Fruit fly (Drosophila melanogaster) whole organism, prepupa: ENCODE measurements around the gene CG14866.

ENCODE experiments used
- CG10631 ChIP-seq: fragments of 200-800 bp; sonication (Bioruptor generic); optimal IDR thresholded peaks from 2 replicates; lab custom pipeline; 2016; ENCODE audit warnings: missing biosample characterization, missing genetic modification characterization
- CG11294 ChIP-seq: fragments of 200-800 bp; sonication (Bioruptor generic); IDR thresholded peaks from 2 replicates; pipeline ENCODE4 v1.3.6; 2022; ENCODE audit warnings: missing biosample characterization, missing genetic modification characterization
- CG11902 ChIP-seq: fragments of 200-800 bp; sonication (Bioruptor generic); optimal IDR thresholded peaks from 3 replicates; lab custom pipeline; 2016; ENCODE audit warnings: missing biosample characterization, missing genetic modification characterization
- CG1621 ChIP-seq: fragments of 200-800 bp; sonication (Bioruptor generic); optimal IDR thresholded peaks from 3 replicates; lab custom pipeline; 2018; ENCODE audit warnings: missing biosample characterization, mild to moderate bottlenecking, missing genetic modification characterization
- CG16779 ChIP-seq: fragments of 200-800 bp; sonication (Bioruptor generic); optimal IDR thresholded peaks from 3 replicates; lab custom pipeline; 2017; ENCODE audit warnings: missing biosample characterization, mild to moderate bottlenecking, missing genetic modification characterization
- CG3032 ChIP-seq: fragments of 200-800 bp; optimal IDR thresholded peaks from 2 replicates; lab custom pipeline; 2019; ENCODE audit warnings: missing biosample characterization, mild to moderate bottlenecking, missing genetic modification characterization, moderate library complexity
- CG34406 ChIP-seq: fragments of 200-800 bp; sonication (Bioruptor generic); optimal IDR thresholded peaks from 3 replicates; lab custom pipeline; 2016; ENCODE audit warnings: missing biosample characterization, missing genetic modification characterization
- CG3919 ChIP-seq: fragments of 200-800 bp; sonication (Bioruptor generic); optimal IDR thresholded peaks from 3 replicates; lab custom pipeline; 2016; ENCODE audit warnings: missing biosample characterization, missing genetic modification characterization
- CG6276 ChIP-seq: fragments of 200-800 bp; sonication (Bioruptor generic); optimal IDR thresholded peaks from 2 replicates; lab custom pipeline; 2017; ENCODE audit warnings: missing biosample characterization, mild to moderate bottlenecking, missing genetic modification characterization
- CG6854 ChIP-seq: fragments of 200-800 bp; sonication (Bioruptor generic); optimal IDR thresholded peaks from 2 replicates; lab custom pipeline; 2017; ENCODE audit warnings: missing biosample characterization, mild to moderate bottlenecking, missing genetic modification characterization
- CG7368 ChIP-seq: fragments of 200-800 bp; sonication (Bioruptor generic); optimal IDR thresholded peaks from 3 replicates; lab custom pipeline; 2016; ENCODE audit warnings: missing biosample characterization, missing genetic modification characterization
- CG8319 ChIP-seq: fragments of 200-800 bp; sonication (Bioruptor generic); optimal IDR thresholded peaks from 3 replicates; lab custom pipeline; 2016; ENCODE audit warnings: missing biosample characterization, missing genetic modification characterization
- CG9139 ChIP-seq: fragments of 200-800 bp; sonication (Bioruptor generic); optimal IDR thresholded peaks from 3 replicates; lab custom pipeline; 2017; ENCODE audit warnings: missing biosample characterization, mild to moderate bottlenecking, missing genetic modification characterization
- Eip78C ChIP-seq: fragments of 200-800 bp; sonication (Bioruptor generic); peaks from one replicate; lab custom pipeline; 2016; ENCODE audit warnings: missing biosample characterization, missing genetic modification characterization
- Eip93F ChIP-seq: fragments of 200-800 bp; sonication (Bioruptor generic); optimal IDR thresholded peaks from 2 replicates; lab custom pipeline; 2016; ENCODE audit warnings: missing biosample characterization, mild to moderate bottlenecking, missing genetic modification characterization
- Hr38 ChIP-seq: sonication (Bioruptor generic); optimal IDR thresholded peaks from 2 replicates; lab custom pipeline; 2016; ENCODE audit warnings: missing biosample characterization, missing genetic modification characterization
- Hr39 ChIP-seq: fragments of 200-800 bp; sonication (Bioruptor generic); optimal IDR thresholded peaks from 2 replicates; lab custom pipeline; 2016; ENCODE audit warnings: missing biosample characterization, missing genetic modification characterization
- Lpt ChIP-seq: fragments of 200-800 bp; sonication (Bioruptor generic); optimal IDR thresholded peaks from 3 replicates; lab custom pipeline; 2016; ENCODE audit warnings: missing biosample characterization, missing genetic modification characterization
- OdsH ChIP-seq: fragments of 200-800 bp; sonication (Bioruptor generic); optimal IDR thresholded peaks from 3 replicates; lab custom pipeline; 2016; ENCODE audit warnings: missing biosample characterization, missing genetic modification characterization
- Smox ChIP-seq: fragments of 200-800 bp; sonication (Bioruptor generic); optimal IDR thresholded peaks from 3 replicates; lab custom pipeline; 2016; ENCODE audit warnings: missing biosample characterization, missing genetic modification characterization
- Sox102F ChIP-seq: fragments of 200-800 bp; sonication (Bioruptor generic); optimal IDR thresholded peaks from 2 replicates; lab custom pipeline; 2016; ENCODE audit warnings: missing biosample characterization, mild to moderate bottlenecking, missing genetic modification characterization
- Sox14 ChIP-seq: fragments of 200-800 bp; sonication (Bioruptor generic); optimal IDR thresholded peaks from 3 replicates; lab custom pipeline; 2016; ENCODE audit warnings: missing biosample characterization, missing genetic modification characterization
- acj6 ChIP-seq: fragments of 200-800 bp; sonication (Bioruptor generic); optimal IDR thresholded peaks from 3 replicates; lab custom pipeline; 2016; ENCODE audit warnings: missing biosample characterization, missing genetic modification characterization
- cyc ChIP-seq: fragments of 200-800 bp; sonication (Bioruptor generic); optimal IDR thresholded peaks from 3 replicates; lab custom pipeline; 2016; ENCODE audit warnings: missing biosample characterization, missing genetic modification characterization
- dsx ChIP-seq: fragments of 200-800 bp; optimal IDR thresholded peaks from 3 replicates; lab custom pipeline; 2019; ENCODE audit warnings: missing biosample characterization, mild to moderate bottlenecking, missing genetic modification characterization, moderate library complexity; ENCODE audit not compliant: poor library complexity, severe bottlenecking
- eg ChIP-seq: fragments of 200-800 bp; sonication (Bioruptor generic); IDR thresholded peaks from 3 replicates; pipeline ENCODE4 v1.3.6; 2022; ENCODE audit warnings: missing biosample characterization, missing genetic modification characterization
- esn ChIP-seq: fragments of 200-800 bp; sonication (Bioruptor generic); optimal IDR thresholded peaks from 2 replicates; lab custom pipeline; 2016; ENCODE audit warnings: missing biosample characterization, mild to moderate bottlenecking, missing genetic modification characterization, moderate library complexity
- fd59A ChIP-seq: fragments of 200-800 bp; sonication (Bioruptor generic); optimal IDR thresholded peaks from 2 replicates; lab custom pipeline; 2017; ENCODE audit warnings: missing biosample characterization, mild to moderate bottlenecking, missing genetic modification characterization, missing genetic modification reagents
- fd85E ChIP-seq: fragments of 200-800 bp; sonication (Bioruptor generic); optimal IDR thresholded peaks from 3 replicates; lab custom pipeline; 2016; ENCODE audit warnings: missing biosample characterization, missing genetic modification characterization
- fkh ChIP-seq: fragments of 200-800 bp; sonication (Bioruptor generic); optimal IDR thresholded peaks from 3 replicates; lab custom pipeline; 2017; ENCODE audit warnings: missing biosample characterization, mild to moderate bottlenecking, missing genetic modification characterization, moderate library complexity
- net ChIP-seq: fragments of 200-800 bp; sonication (Bioruptor generic); optimal IDR thresholded peaks from 3 replicates; lab custom pipeline; 2016; ENCODE audit warnings: missing biosample characterization, missing genetic modification characterization
- pdm3 ChIP-seq: fragments of 200-800 bp; sonication (Bioruptor generic); optimal IDR thresholded peaks from 3 replicates; lab custom pipeline; 2016; ENCODE audit warnings: missing biosample characterization, missing genetic modification characterization
- salr ChIP-seq, 2 experiments: fragments of 200-800 bp; sonication (Bioruptor generic); optimal IDR thresholded peaks; 3 replicates each; lab custom pipeline; 2016 to 2018; ENCODE audit warnings: missing biosample characterization in 2 of 2, missing genetic modification characterization in 2 of 2, mild to moderate bottlenecking in 1 of 2
- ss ChIP-seq, 2 experiments: fragments of 200-800 bp; sonication (Bioruptor generic); optimal IDR thresholded peaks; 2 replicates in 1 of 2; 3 replicates in 1 of 2; lab custom pipeline; 2017 to 2018; ENCODE audit warnings: mild to moderate bottlenecking in 2 of 2, missing biosample characterization in 2 of 2, missing genetic modification characterization in 2 of 2, moderate library complexity in 1 of 2
- svp ChIP-seq: fragments of 200-800 bp; sonication (Bioruptor generic); peaks from one replicate; lab custom pipeline; 2016; ENCODE audit warnings: missing biosample characterization, missing genetic modification characterization
- vri ChIP-seq: fragments of 200-800 bp; sonication (Bioruptor generic); optimal IDR thresholded peaks from 3 replicates; lab custom pipeline; 2016; ENCODE audit warnings: missing biosample characterization, mild to moderate bottlenecking, missing genetic modification characterization

CG14866 gene

DNA sequence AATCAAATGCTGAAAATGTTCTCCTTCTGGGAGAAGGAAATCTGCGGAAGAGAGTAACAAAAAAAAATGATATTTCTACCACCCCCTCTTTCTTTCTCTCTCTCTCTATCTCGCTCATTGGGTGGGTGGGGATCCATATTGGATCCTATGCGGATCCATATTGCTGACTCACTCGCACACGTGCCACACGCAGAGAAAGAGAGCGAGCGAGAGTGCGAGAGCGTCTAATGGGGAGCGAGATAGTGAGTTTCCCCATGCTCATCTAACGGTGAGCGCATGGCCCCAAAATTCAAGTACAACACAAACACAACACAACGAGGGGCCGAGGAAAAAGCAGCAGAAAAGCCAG, 29.6 kb upstream of the CG14866 start:
- TF ChIP-seq CG6276 (GFP tag; lab: Kevin White, UChicago) (peak; percentile 31), vri (GFP tag; lab: Kevin White, UChicago) (no peak)
- TF ChIP-seq, all 60 proteins: peak for 1

DNA sequence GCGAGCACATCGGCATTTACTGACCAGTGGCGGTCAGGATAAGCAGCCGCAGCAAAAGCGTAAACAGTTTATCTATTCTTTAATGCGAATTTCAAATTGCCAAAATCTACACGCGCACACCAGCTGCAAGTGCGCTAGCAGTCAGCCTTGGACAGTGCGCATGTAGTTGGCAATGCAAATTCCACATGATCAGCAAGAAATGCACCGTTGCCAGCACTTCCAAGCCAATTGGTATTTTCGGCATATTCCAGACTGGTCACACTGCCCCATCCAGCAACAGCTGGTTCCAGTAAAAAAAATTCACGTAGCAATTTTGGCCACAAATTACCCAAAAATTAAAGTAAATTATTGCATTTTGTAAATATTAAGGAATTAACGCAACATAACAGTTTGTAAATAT, 28.5 kb upstream of the CG14866 start:
- no peak for TF ChIP-seq CG7368 (GFP tag; lab: Kevin White, UChicago)
- TF ChIP-seq CG6854 (GFP tag; lab: Kevin White, UChicago): no peak
- peak; percentile 0 for TF ChIP-seq Eip78C (GFP tag; lab: Kevin White, UChicago)
- peak; percentile 5 for TF ChIP-seq Hr39 (GFP tag; lab: Kevin White, UChicago)
- peak; percentile 1 for TF ChIP-seq CG3032 (tag; lab: Kevin White, UChicago)
- TF ChIP-seq esn (GFP tag; lab: Kevin White, UChicago): peak; percentile 14
- peak; percentile 4 for TF ChIP-seq Sox14
- no peak for TF ChIP-seq pdm3 (GFP tag; lab: Kevin White, UChicago)
- TF ChIP-seq, all 60 proteins: peak for 5

- TF ChIP-seq Lpt (GFP tag; lab: Kevin White, UChicago) (no peak), Smox (GFP tag; lab: Kevin White, UChicago) (no peak), dsx (no peak), pdm3 (GFP tag; lab: Kevin White, UChicago) (no peak), CG16779 (tag; lab: Kevin White, UChicago) (no peak), OdsH (GFP tag; lab: Kevin White, UChicago) (no peak), fd85E (no peak), fd59A (GFP tag; lab: Kevin White, UChicago) (no peak)
Measured at dm6 chr3R:15288802-15289201, 27.5 kb upstream of the CG14866 start.

DNA sequence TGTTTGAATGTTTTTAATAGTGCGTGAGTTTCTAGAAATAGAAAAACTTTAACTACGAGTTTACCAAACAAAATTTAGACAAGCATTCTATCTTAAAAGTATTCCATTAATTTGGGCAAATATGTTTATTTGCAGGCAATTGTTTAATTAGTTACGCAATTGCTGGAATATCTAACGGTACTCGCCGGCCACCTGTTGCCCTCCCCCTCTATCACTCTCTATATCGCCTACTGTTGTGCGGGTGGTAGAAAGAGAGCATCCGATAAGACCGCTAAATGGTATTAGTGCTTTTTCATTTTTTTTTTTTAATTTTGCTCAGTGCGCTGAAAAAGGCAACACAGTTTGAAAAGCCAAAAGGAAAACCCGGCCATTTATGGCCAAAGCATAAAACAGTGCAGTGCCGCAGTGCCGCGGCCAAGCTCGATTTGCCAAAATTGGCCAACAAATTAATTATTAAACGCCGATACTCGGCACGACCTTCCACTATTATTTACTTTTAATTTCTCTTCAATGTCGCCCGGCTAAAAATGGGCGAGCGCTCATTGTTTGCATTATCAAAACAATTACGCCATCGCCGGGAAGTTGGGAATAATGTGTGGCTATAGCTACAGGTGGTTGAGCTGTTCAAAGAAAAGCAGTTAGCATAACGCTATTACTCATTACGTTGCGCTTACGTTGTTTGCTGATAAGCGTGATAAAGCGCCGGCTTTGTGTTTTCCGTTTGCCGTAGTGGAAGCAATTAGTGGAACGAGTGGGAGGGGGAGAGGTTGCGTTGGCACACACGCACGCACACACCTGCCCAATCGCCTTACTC, 26.2 kb upstream of the CG14866 start:
- TF ChIP-seq Eip93F (no peak), OdsH (GFP tag; lab: Kevin White, UChicago) (no peak), Hr38 (no peak), vri (GFP tag; lab: Kevin White, UChicago) (peak; percentile 47), CG11902 (GFP tag; lab: Kevin White, UChicago) (no peak), acj6 (no peak), CG10631 (GFP tag; lab: Kevin White, UChicago) (no peak), eg (GFP tag; lab: Robert Waterston, UW) (no peak), net (GFP tag; lab: Kevin White, UChicago) (no peak), fd85E (no peak), CG3032 (tag; lab: Kevin White, UChicago) (no peak), fkh (peak; percentile 70), CG34406 (GFP tag; lab: Kevin White, UChicago) (no peak), CG1621 (tag; lab: Kevin White, UChicago) (peak; percentile 15), salr (GFP tag; optimal IDR thresholded peaks at IDR 0.05; lab: Kevin White, UChicago) (no peak), svp (GFP tag; lab: Kevin White, UChicago) (peak; percentile 34), ss (GFP tag; optimal IDR thresholded peaks at IDR 0.05; lab: Kevin White, UChicago) (no peak), Sox102F (no peak)
- TF ChIP-seq, all 60 proteins: peak for 4

DNA sequence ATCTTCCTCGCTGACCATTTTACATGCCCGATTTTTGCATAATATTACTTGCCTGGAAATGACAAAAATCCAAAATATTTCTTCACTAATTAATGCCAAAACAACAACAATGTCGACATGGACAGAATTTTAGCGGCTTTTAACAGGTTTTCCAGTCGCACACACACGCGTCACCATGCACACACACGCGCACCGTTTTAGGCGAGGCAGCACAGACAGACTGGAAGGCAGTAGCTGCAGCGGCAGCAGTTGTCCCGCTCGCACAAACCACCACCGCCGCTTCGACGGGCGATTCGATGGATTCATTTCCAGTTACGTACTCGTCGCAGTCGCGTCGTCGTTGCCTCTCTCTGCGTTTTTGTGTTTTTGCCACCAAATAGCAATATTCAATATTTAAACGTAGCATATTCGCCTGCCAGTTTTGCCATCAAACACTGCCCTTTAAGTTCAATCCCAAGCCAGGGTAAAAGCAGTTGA, 25.6 kb upstream of the CG14866 start, which contains the start of gene CG45218:
TSS of gene CG45218 (minus strand) at position 158 of the 477 bp plus-strand sequence.
- TF ChIP-seq dsx (peak; percentile 63), Eip78C (GFP tag; lab: Kevin White, UChicago) (peak; percentile 59), Sox14 (peak; percentile 22), CG9139 (GFP tag; lab: Kevin White, UChicago) (peak; percentile 7), CG8319 (GFP tag; lab: Kevin White, UChicago) (no peak), Smox (GFP tag; lab: Kevin White, UChicago) (no peak), CG3919 (GFP tag; lab: Kevin White, UChicago) (peak; percentile 25), cyc (GFP tag; lab: Kevin White, UChicago) (no peak), vri (GFP tag; lab: Kevin White, UChicago) (peak; percentile 51), svp (GFP tag; lab: Kevin White, UChicago) (peak; percentile 78), CG16779 (tag; lab: Kevin White, UChicago) (peak; percentile 4), CG11294 (GFP tag; lab: Robert Waterston, UW) (no peak), salr (GFP tag; optimal IDR thresholded peaks at IDR 0.05; lab: Kevin White, UChicago) (peak in 1 of 2 experiments; percentile 0), Sox102F (peak; percentile 6), CG1621 (tag; lab: Kevin White, UChicago) (peak; percentile 14), ss (GFP tag; optimal IDR thresholded peaks at IDR 0.05; lab: Kevin White, UChicago) (peak; percentile 1 to 61)
